Worm (Caenorhabditis elegans) whole organism, L1 larva: ENCODE data around the gene aptf-3.

Experiments
- C34B4.2 ChIP-seq: sonication (generic microtip); optimal IDR thresholded peaks from 2 replicates; lab custom pipeline; 2017; ENCODE audit warnings: mild to moderate bottlenecking, missing genetic modification characterization, missing compliant biosample characterization
- F16B12.6 ChIP-seq: fragments of 150-350 bp; optimal IDR thresholded peaks from 2 replicates; lab custom pipeline; 2014; ENCODE audit warnings: missing biosample characterization, missing genetic modification characterization
- aha-1 ChIP-seq: fragments of 150-350 bp; optimal IDR thresholded peaks from 2 replicates; lab custom pipeline; 2014; ENCODE audit warnings: missing biosample characterization, missing genetic modification characterization
- alr-1 ChIP-seq: fragments of 200-800 bp; sonication (Bioruptor generic); optimal IDR thresholded peaks from 2 replicates; lab custom pipeline; 2018; ENCODE audit warnings: borderline replicate concordance, mild to moderate bottlenecking, missing genetic modification characterization, missing compliant biosample characterization
- ama-1 ChIP-seq: fragments of 150-350 bp; optimal IDR thresholded peaks from 2 replicates; lab custom pipeline; 2014
- blmp-1 ChIP-seq: fragments of 150-350 bp; optimal IDR thresholded peaks from 2 replicates; lab custom pipeline; 2014; ENCODE audit warnings: missing biosample characterization, missing genetic modification characterization
- ceh-63 ChIP-seq: fragments of 200-800 bp; sonication (Bioruptor generic); optimal IDR thresholded peaks from 2 replicates; lab custom pipeline; 2018; ENCODE audit warnings: mild to moderate bottlenecking, missing genetic modification characterization, missing compliant biosample characterization
- ceh-88 ChIP-seq: fragments of 200-800 bp; sonication (Bioruptor generic); IDR thresholded peaks from 2 replicates; pipeline ENCODE4 v1.3.6; 2022; ENCODE audit warnings: missing genetic modification characterization, missing compliant biosample characterization
- ceh-90 ChIP-seq: sonication (generic microtip); optimal IDR thresholded peaks from 2 replicates; lab custom pipeline; 2016; ENCODE audit warnings: missing genetic modification characterization, missing compliant biosample characterization
- efl-3 ChIP-seq: fragments of 200-800 bp; sonication (Bioruptor generic); optimal IDR thresholded peaks from 2 replicates; lab custom pipeline; 2018; ENCODE audit warnings: mild to moderate bottlenecking, missing genetic modification characterization, missing compliant biosample characterization
- egl-27 ChIP-seq, 2 experiments: fragments of 150-350 bp in 1 of 2; sonication (generic microtip); optimal IDR thresholded peaks; 3 replicates each; lab custom pipeline; 2017 to 2018; ENCODE audit warnings: missing biosample characterization in 2 of 2, missing genetic modification characterization in 2 of 2, missing genetic modification reagents in 2 of 2
- fkh-8 ChIP-seq: sonication (generic microtip); optimal IDR thresholded peaks from 2 replicates; lab custom pipeline; 2016; ENCODE audit warnings: mild to moderate bottlenecking, missing genetic modification characterization, missing compliant biosample characterization
- fos-1 ChIP-seq: fragments of 150-350 bp; optimal IDR thresholded peaks from 2 replicates; lab custom pipeline; 2014; ENCODE audit warnings: missing biosample characterization, missing genetic modification characterization
- grh-1 ChIP-seq: fragments of 200-800 bp; sonication (Bioruptor generic); IDR thresholded peaks from 2 replicates; pipeline ENCODE4 v1.3.6; 2022; ENCODE audit warnings: missing genetic modification reagents, missing genetic modification characterization, missing compliant biosample characterization
- hlh-17 ChIP-seq: fragments of 200-800 bp; sonication (Bioruptor generic); optimal IDR thresholded peaks from 2 replicates; lab custom pipeline; 2018; ENCODE audit warnings: missing genetic modification characterization, mild to moderate bottlenecking, missing compliant biosample characterization, moderate library complexity, borderline replicate concordance
- hlh-4 ChIP-seq: sonication (generic microtip); optimal IDR thresholded peaks from 2 replicates; lab custom pipeline; 2016; ENCODE audit warnings: mild to moderate bottlenecking, missing genetic modification characterization, missing compliant biosample characterization
- irx-1 ChIP-seq: sonication (generic microtip); optimal IDR thresholded peaks from 2 replicates; lab custom pipeline; 2016; ENCODE audit warnings: missing genetic modification characterization, missing compliant biosample characterization
- isw-1 ChIP-seq: fragments of 200-800 bp; sonication (Bioruptor generic); IDR thresholded peaks from 2 replicates; pipeline ENCODE4 v1.3.6; 2022; ENCODE audit warnings: missing genetic modification characterization, missing compliant biosample characterization
- lin-14 ChIP-seq: fragments of 200-800 bp; sonication (Bioruptor generic); optimal IDR thresholded peaks from 2 replicates; lab custom pipeline; 2018; ENCODE audit warnings: mild to moderate bottlenecking, missing genetic modification characterization, moderate library complexity, missing compliant biosample characterization
- lin-35 ChIP-seq, 2 experiments: fragments of 150-350 bp; optimal IDR thresholded peaks; 2 replicates each; lab custom pipeline; 2014; ENCODE audit warnings: missing biosample characterization in 2 of 2, missing genetic modification characterization in 2 of 2, missing genetic modification reagents in 2 of 2
- lin-39 ChIP-seq: fragments of 150-350 bp; optimal IDR thresholded peaks from 2 replicates; lab custom pipeline; 2014; ENCODE audit warnings: missing biosample characterization, missing genetic modification reagents, missing genetic modification characterization
- lsy-2 ChIP-seq, 2 experiments: fragments of 150-350 bp; optimal IDR thresholded peaks; 2 replicates each; lab custom pipeline; 2014; ENCODE audit warnings: missing biosample characterization in 2 of 2, missing genetic modification characterization in 2 of 2
- mab-9 ChIP-seq: fragments of 200-800 bp; sonication (Bioruptor generic); IDR thresholded peaks from 2 replicates; pipeline ENCODE4 v1.3.6; 2022; ENCODE audit warnings: missing genetic modification reagents, missing genetic modification characterization, missing compliant biosample characterization
- nhr-11 ChIP-seq: fragments of 150-350 bp; optimal IDR thresholded peaks from 2 replicates; lab custom pipeline; 2014; ENCODE audit warnings: missing biosample characterization, missing genetic modification characterization
- nhr-12 ChIP-seq: sonication (generic microtip); optimal IDR thresholded peaks from 2 replicates; lab custom pipeline; 2017; ENCODE audit warnings: missing biosample characterization, missing genetic modification characterization
- nhr-19 ChIP-seq: fragments of 200-800 bp; sonication (Bioruptor generic); conservative IDR thresholded peaks from 2 replicates; pipeline ENCODE4 v1.3.6; 2022; ENCODE audit warnings: missing genetic modification characterization, missing compliant biosample characterization
- nhr-20 ChIP-seq: sonication (generic microtip); optimal IDR thresholded peaks from 2 replicates; lab custom pipeline; 2016; ENCODE audit warnings: mild to moderate bottlenecking, missing genetic modification characterization, missing compliant biosample characterization
- nhr-237 ChIP-seq: fragments of 150-350 bp; optimal IDR thresholded peaks from 2 replicates; lab custom pipeline; 2014; ENCODE audit warnings: missing biosample characterization, missing genetic modification characterization
- nhr-47 ChIP-seq: sonication (generic microtip); optimal IDR thresholded peaks from 2 replicates; lab custom pipeline; 2016; ENCODE audit warnings: mild to moderate bottlenecking, missing genetic modification characterization, moderate library complexity, missing compliant biosample characterization
- nhr-71 ChIP-seq: sonication (generic microtip); optimal IDR thresholded peaks from 2 replicates; lab custom pipeline; 2016; ENCODE audit warnings: mild to moderate bottlenecking, missing genetic modification characterization, moderate library complexity, missing compliant biosample characterization
- nhr-77 ChIP-seq: fragments of 150-350 bp; optimal IDR thresholded peaks from 2 replicates; lab custom pipeline; 2014; ENCODE audit warnings: missing biosample characterization, missing genetic modification characterization
- nhr-84 ChIP-seq: sonication (generic microtip); optimal IDR thresholded peaks from 2 replicates; lab custom pipeline; 2017; ENCODE audit warnings: missing biosample characterization, missing genetic modification characterization
- nhr-85 ChIP-seq: sonication (generic microtip); peaks from one replicate; lab custom pipeline; 2016; ENCODE audit warnings: missing genetic modification characterization, inconsistent platforms, missing compliant biosample characterization
- nhr-90 ChIP-seq: sonication (generic microtip); optimal IDR thresholded peaks from 2 replicates; lab custom pipeline; 2016; ENCODE audit warnings: mild to moderate bottlenecking, missing genetic modification characterization, missing compliant biosample characterization; ENCODE audit not compliant: poor library complexity
- rnt-1 ChIP-seq: sonication (generic microtip); optimal IDR thresholded peaks from 2 replicates; lab custom pipeline; 2016; ENCODE audit warnings: mild to moderate bottlenecking, missing genetic modification characterization, moderate library complexity, missing compliant biosample characterization
- snpc-4 ChIP-seq: fragments of 150-350 bp; optimal IDR thresholded peaks from 2 replicates; lab custom pipeline; 2014; ENCODE audit warnings: missing biosample characterization, missing genetic modification characterization
- snu-23 ChIP-seq: sonication (generic microtip); optimal IDR thresholded peaks from 2 replicates; lab custom pipeline; 2016; ENCODE audit warnings: missing genetic modification characterization, missing compliant biosample characterization
- sox-4 ChIP-seq: sonication (generic microtip); optimal IDR thresholded peaks from 2 replicates; lab custom pipeline; 2016; ENCODE audit warnings: missing genetic modification characterization, missing compliant biosample characterization
- sup-37 ChIP-seq: fragments of 200-800 bp; sonication (Bioruptor generic); optimal IDR thresholded peaks from 2 replicates; lab custom pipeline; 2018; ENCODE audit warnings: mild to moderate bottlenecking, missing genetic modification characterization, missing compliant biosample characterization
- swsn-7 ChIP-seq: sonication (generic microtip); optimal IDR thresholded peaks from 2 replicates; lab custom pipeline; 2016; ENCODE audit warnings: missing genetic modification characterization, missing compliant biosample characterization
- tbx-2 ChIP-seq: sonication (generic microtip); optimal IDR thresholded peaks from 2 replicates; lab custom pipeline; 2016; ENCODE audit warnings: missing genetic modification characterization, missing compliant biosample characterization
- unc-130 ChIP-seq: fragments of 150-350 bp; optimal IDR thresholded peaks from 2 replicates; lab custom pipeline; 2017; ENCODE audit warnings: missing biosample characterization, missing genetic modification characterization, inconsistent platforms
- unc-98 ChIP-seq: fragments of 200-800 bp; sonication (Bioruptor generic); IDR thresholded peaks from 2 replicates; pipeline ENCODE4 v1.3.6; 2022; ENCODE audit warnings: missing genetic modification characterization, missing compliant biosample characterization
- vab-15 ChIP-seq: sonication (generic microtip); optimal IDR thresholded peaks from 2 replicates; lab custom pipeline; 2017; ENCODE audit warnings: missing genotype, mild to moderate bottlenecking, missing genetic modification characterization, missing compliant biosample characterization
- ztf-11 ChIP-seq, 2 experiments: sonication (generic microtip); optimal IDR thresholded peaks; 2 replicates each; lab custom pipeline; 2016 to 2017; ENCODE audit warnings: missing genetic modification characterization in 2 of 2, missing biosample characterization in 1 of 2, missing compliant biosample characterization in 1 of 2
- ztf-4 ChIP-seq: fragments of 150-350 bp; optimal IDR thresholded peaks from 2 replicates; lab custom pipeline; 2014; ENCODE audit warnings: missing biosample characterization, missing genetic modification characterization

aptf-3 gene

ce11 chrII:8593840-8594625 is at the start of gene aptf-3:
aptf-3 (plus strand) TSS chrII:8594190.
- no peak for TF ChIP-seq nhr-71
- no peak for TF ChIP-seq mab-9 (GFP tag; lab: Robert Waterston, UW)
- TF ChIP-seq hlh-17 (GFP tag; lab: Kevin White, UChicago) = no peak
- TF ChIP-seq nhr-90 = no peak

DNA sequence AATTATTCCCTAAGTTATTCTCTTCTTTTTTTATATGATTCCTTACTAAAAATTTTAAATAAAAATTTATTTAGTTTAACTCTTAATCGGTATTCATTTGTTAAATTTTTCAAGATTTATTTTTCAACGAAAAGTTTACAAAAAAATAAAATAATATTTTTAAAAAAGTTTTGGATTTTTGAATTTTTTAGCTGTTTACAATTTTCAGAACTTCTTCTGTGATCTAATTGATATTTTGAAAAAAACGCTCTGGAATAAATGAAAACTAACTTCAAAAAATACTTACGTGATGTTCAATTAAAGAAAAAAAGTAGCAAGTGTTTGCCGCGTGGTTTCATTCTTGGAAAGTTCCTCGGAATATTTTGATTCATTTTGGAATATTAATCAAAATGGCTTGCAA is 48.7 kb upstream of the aptf-3 start, which contains the start of gene decr-1.2:
Gene decr-1.2 (plus strand): TSS at position 301 of the 400 bp plus-strand sequence.
- TF ChIP-seq nhr-84 (tag; lab: Kevin White, UChicago) (no peak), nhr-12 (no peak), aha-1 (tag; lab: Kevin White, UChicago) (no peak), mab-9 (GFP tag; lab: Robert Waterston, UW) (no peak), ceh-63 (GFP tag; lab: Kevin White, UChicago) (no peak), F16B12.6 (tag; lab: Kevin White, UChicago) (no peak), hlh-4 (tag; lab: Kevin White, UChicago) (no peak), swsn-7 (no peak), lin-35 (GFP tag; optimal IDR thresholded peaks at IDR 0.05; lab: Kevin White, UChicago) (no peak), ztf-11 (tag; optimal IDR thresholded peaks at IDR 0.05; lab: Kevin White, UChicago) (no peak), lsy-2 (tag; optimal IDR thresholded peaks at IDR 0.05; lab: Kevin White, UChicago) (no peak), ceh-90 (tag; lab: Kevin White, UChicago) (no peak), vab-15 (tag; lab: Kevin White, UChicago) (no peak), hlh-17 (GFP tag; lab: Kevin White, UChicago) (no peak), sup-37 (GFP tag; lab: Kevin White, UChicago) (no peak), ceh-88 (GFP tag; lab: Robert Waterston, UW) (no peak)

ce11 chrII:8546975-8547374 is 47.0 kb upstream of the aptf-3 start:
- TF ChIP-seq rnt-1 (tag; lab: Kevin White, UChicago) = peak; percentile 66
- TF ChIP-seq sox-4 = no peak
- peak; percentile 25 for TF ChIP-seq blmp-1 (tag; lab: Kevin White, UChicago)
- no peak for TF ChIP-seq unc-130 (tag; lab: Kevin White, UChicago)
- TF ChIP-seq snu-23 = no peak
- TF ChIP-seq snpc-4 (tag; lab: Kevin White, UChicago) = no peak
- no peak for TF ChIP-seq alr-1 (tag; lab: Kevin White, UChicago)
- TF ChIP-seq vab-15 (tag; lab: Kevin White, UChicago) = no peak
- no peak for TF ChIP-seq ceh-88 (GFP tag; lab: Robert Waterston, UW)
- no peak for TF ChIP-seq nhr-85
- no peak for TF ChIP-seq ztf-4 (tag; lab: Kevin White, UChicago)
- TF ChIP-seq nhr-237 = no peak
- TF ChIP-seq grh-1 = no peak
- no peak for TF ChIP-seq ceh-63 (GFP tag; lab: Kevin White, UChicago)
- TF ChIP-seq hlh-17 (GFP tag; lab: Kevin White, UChicago) = no peak
- no peak for TF ChIP-seq tbx-2
- no peak for TF ChIP-seq lin-39
- no peak for TF ChIP-seq irx-1
- no peak for TF ChIP-seq efl-3 (GFP tag; lab: Kevin White, UChicago)
- no peak for TF ChIP-seq nhr-71
- no peak for TF ChIP-seq nhr-11 (tag; lab: Kevin White, UChicago)
- TF ChIP-seq lin-14 (GFP tag; lab: Kevin White, UChicago) = no peak
- TF ChIP-seq lsy-2 (tag; optimal IDR thresholded peaks at IDR 0.05; lab: Kevin White, UChicago) = peak in 1 of 2 experiments; percentile 69
- TF ChIP-seq isw-1 = no peak
- TF ChIP-seq nhr-47 = peak; percentile 59
- peak; percentile 68 for TF ChIP-seq nhr-20 (tag; lab: Kevin White, UChicago)
- TF ChIP-seq nhr-19 (GFP tag; lab: Robert Waterston, UW) = peak; percentile 31; the same call in 1 of the 2 replicates
- TF ChIP-seq fos-1 (tag; lab: Kevin White, UChicago) = peak; percentile 25
- TF ChIP-seq nhr-77 (tag; lab: Kevin White, UChicago) = peak; percentile 62
- TF ChIP-seq sup-37 (GFP tag; lab: Kevin White, UChicago) = no peak
- no peak for TF ChIP-seq ama-1 (lab: Kevin White, UChicago)
- TF ChIP-seq egl-27 (tag; optimal IDR thresholded peaks at IDR 0.05; lab: Kevin White, UChicago) = no peak
- TF ChIP-seq C34B4.2 (tag; lab: Kevin White, UChicago) = no peak
- TF ChIP-seq fkh-8 (tag; lab: Kevin White, UChicago) = no peak
- TF ChIP-seq unc-98 = no peak
